Fruit fly (Drosophila melanogaster) S2 (cell line): ENCODE measurements around the gene Kr-h1.

ENCODE experiments used
- CG8478 ChIP-seq: fragments of >200 bp; optimal IDR thresholded peaks from 2 replicates; lab custom pipeline; 2018
- CTCF ChIP-seq, 2 experiments: fragments of >200 bp; optimal IDR thresholded peaks; 2 replicates each; lab custom pipeline; 2018

dm6 chr2L:6099270-6099644 is 16.9 kb downstream of the Kr-h1 start:
- TF ChIP-seq CG8478 (lab: Kevin White, UChicago) (no peak), CTCF (optimal IDR thresholded peaks at IDR 0.05; lab: Kevin White, UChicago) (no peak)
